Fruit fly (Drosophila melanogaster): ENCODE measurements around the gene CG8191.

The CG8191 gene

dm6 chrX:15740288-15740726 is 8.3 kb downstream of the CG8191 start (continued):
- TF ChIP-seq CG8119 (GFP tag; IDR thresholded peaks at IDR 0.05) = peak; percentile 56; the same call in 2 of the 3 replicates
- peak; percentile 43 for TF ChIP-seq CG8632 (GFP tag; optimal IDR thresholded peaks at IDR 0.05)
- TF ChIP-seq CG3919 (GFP tag; optimal IDR thresholded peaks at IDR 0.05) = no peak
- TF ChIP-seq dac (GFP tag; optimal IDR thresholded peaks at IDR 0.05) = no peak
- TF ChIP-seq CG11294 (GFP tag; IDR thresholded peaks at IDR 0.05) = peak; percentile 15; the same call in 1 of the 2 replicates
- no peak for TF ChIP-seq CG6808 (GFP tag; optimal IDR thresholded peaks at IDR 0.05)
- peak; percentile 69 for TF ChIP-seq CG6163 (GFP tag; IDR thresholded peaks at IDR 0.05)
- no peak for TF ChIP-seq Blimp-1 (GFP tag; optimal IDR thresholded peaks at IDR 0.05)
- peak; percentile 45 for TF ChIP-seq cyc (GFP tag; optimal IDR thresholded peaks at IDR 0.05)
- no peak for TF ChIP-seq CG11762 (GFP tag; optimal IDR thresholded peaks at IDR 0.05; ENCODE audit: insufficient read depth)
- peak; percentile 21 for TF ChIP-seq CG1621 (tag; optimal IDR thresholded peaks at IDR 0.05)
- peak; percentile 56 for TF ChIP-seq Sox102F (GFP tag; optimal IDR thresholded peaks at IDR 0.05)
- TF ChIP-seq svp (GFP tag) = peak; percentile 87
- TF ChIP-seq CG9139 (GFP tag; optimal IDR thresholded peaks at IDR 0.05) = no peak
- TF ChIP-seq CG6792 (GFP tag; optimal IDR thresholded peaks at IDR 0.05) = peak; percentile 45
- peak; percentile 68 for TF ChIP-seq fkh (GFP tag; optimal IDR thresholded peaks at IDR 0.05)
- no peak for TF ChIP-seq Sox15 (GFP tag; optimal IDR thresholded peaks at IDR 0.05)
- TF ChIP-seq fd59A (GFP tag; optimal IDR thresholded peaks at IDR 0.05) = no peak
- peak; percentile 78 for TF ChIP-seq eg (GFP tag; IDR thresholded peaks at IDR 0.05)

dm6 chrX:15740881-15741280 is 8.9 kb downstream of the CG8191 start:
- TF ChIP-seq Sox14 (GFP tag; optimal IDR thresholded peaks at IDR 0.05) = no peak
- peak; percentile 47 for TF ChIP-seq svp (GFP tag)
- TF ChIP-seq CG4318 (GFP tag; optimal IDR thresholded peaks at IDR 0.05) = no peak
- TF ChIP-seq CG15336 (GFP tag; IDR thresholded peaks at IDR 0.05) = 0 out of 2 replicates have a peak, but pooled peaks have one; percentile 6

- TF ChIP-seq lz (GFP tag; optimal IDR thresholded peaks at IDR 0.05) (peak; percentile 20), CG34406 (GFP tag; optimal IDR thresholded peaks at IDR 0.05) (no peak), CG3032 (tag; optimal IDR thresholded peaks at IDR 0.05) (peak; percentile 7), Ets21C (GFP tag; optimal IDR thresholded peaks at IDR 0.05) (peak; percentile 7), Eip78C (GFP tag) (peak; percentile 46)
Observed at dm6 chrX:15745905-15746681, 14.1 kb downstream of the CG8191 start, which contains the start of the genes CG8944 and CCT6. Gene CG8944, minus strand, starts transcription at chrX:15746231. Gene CCT6, plus strand, starts transcription at chrX:15746648.

- TF ChIP-seq Sox102F (GFP tag; optimal IDR thresholded peaks at IDR 0.05) = no peak
- TF ChIP-seq achi (GFP tag; optimal IDR thresholded peaks at IDR 0.05) = no peak
- no peak for TF ChIP-seq Sox14 (GFP tag; optimal IDR thresholded peaks at IDR 0.05)
- no peak for TF ChIP-seq eg (GFP tag; IDR thresholded peaks at IDR 0.05)
- TF ChIP-seq Met (GFP tag; optimal IDR thresholded peaks at IDR 0.05) = no peak
- TF ChIP-seq Eip75B (GFP tag; optimal IDR thresholded peaks at IDR 0.05) = no peak
- no peak for TF ChIP-seq OdsH (GFP tag; optimal IDR thresholded peaks at IDR 0.05)
- TF ChIP-seq CG32006 (GFP tag; optimal IDR thresholded peaks at IDR 0.05) = no peak
- TF ChIP-seq fkh (GFP tag; optimal IDR thresholded peaks at IDR 0.05) = no peak
- no peak for TF ChIP-seq CG9139 (GFP tag; optimal IDR thresholded peaks at IDR 0.05)
Observed at dm6 chrX:15746682-15747196, 14.8 kb downstream of the CG8191 start.

- no peak for TF ChIP-seq CG15336 (GFP tag; IDR thresholded peaks at IDR 0.05)
- TF ChIP-seq Blimp-1 (GFP tag; optimal IDR thresholded peaks at IDR 0.05) = peak; percentile 65
- TF ChIP-seq Eip75B (GFP tag; optimal IDR thresholded peaks at IDR 0.05) = no peak
- TF ChIP-seq Hr39 (GFP tag; optimal IDR thresholded peaks at IDR 0.05) = no peak
- no peak for TF ChIP-seq CG7368 (GFP tag; optimal IDR thresholded peaks at IDR 0.05)
- no peak for TF ChIP-seq CG4318 (GFP tag; optimal IDR thresholded peaks at IDR 0.05)
- TF ChIP-seq CG31627 (GFP tag; optimal IDR thresholded peaks at IDR 0.05) = no peak
- peak; percentile 90 for TF ChIP-seq fkh (GFP tag; optimal IDR thresholded peaks at IDR 0.05)
- peak; percentile 64 for TF ChIP-seq Eip78C (GFP tag)
- no peak for TF ChIP-seq achi (GFP tag; optimal IDR thresholded peaks at IDR 0.05)
- no peak for TF ChIP-seq CG6854 (GFP tag; optimal IDR thresholded peaks at IDR 0.05)
- TF ChIP-seq CG34406 (GFP tag; optimal IDR thresholded peaks at IDR 0.05) = no peak
- peak; percentile 6 for TF ChIP-seq CG3032 (tag; optimal IDR thresholded peaks at IDR 0.05)
Observed at dm6 chrX:15748945-15749344, 17.0 kb downstream of the CG8191 start, which contains the start of gene Mvd. Gene Mvd, plus strand, starts transcription at chrX:15749166.

Measured in whole organism, prepupa.